Worm (Caenorhabditis elegans): ENCODE data around the gene K02A2.1.

DNA sequence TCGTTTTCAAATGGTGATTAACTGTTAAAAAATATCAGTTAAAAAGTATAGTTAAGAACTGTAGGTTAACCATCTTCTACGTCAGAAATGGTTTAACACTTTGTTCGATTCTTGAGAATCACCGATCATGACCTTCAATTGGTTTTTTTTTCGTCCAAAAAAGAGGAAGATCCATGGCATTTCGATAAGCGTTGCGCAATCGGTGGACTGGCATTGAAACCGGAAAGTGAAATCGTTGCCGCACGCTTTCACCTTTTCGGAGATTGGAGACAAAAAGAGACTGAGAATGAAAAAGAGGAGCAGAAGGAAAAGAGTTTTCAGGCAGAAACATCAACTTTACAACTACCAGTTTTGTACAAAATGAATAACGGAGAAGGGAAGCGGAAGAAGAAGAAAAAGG, 29.8 kb upstream of the K02A2.1 start:
- no peak for TF ChIP-seq him-1 (tag; optimal IDR thresholded peaks at IDR 0.05)
- no peak for TF ChIP-seq dao-5 (tag; optimal IDR thresholded peaks at IDR 0.05)
